Worm (Caenorhabditis elegans) whole organism, L3 larva: ENCODE measurements around the gene T24B8.7.

ENCODE experiments used
- aly-2 ChIP-seq: fragments of 150-350 bp; optimal IDR thresholded peaks from 2 replicates; lab custom pipeline; 2014; ENCODE audit warnings: missing biosample characterization, missing genetic modification characterization
- ama-1 ChIP-seq: fragments of 150-350 bp; optimal IDR thresholded peaks from 2 replicates; lab custom pipeline; 2018
- egl-27 ChIP-seq: sonication (generic microtip); optimal IDR thresholded peaks from 4 replicates; lab custom pipeline; 2017; ENCODE audit warnings: missing biosample characterization, missing genetic modification reagents, missing genetic modification characterization
- egl-5 ChIP-seq: fragments of 150-350 bp; optimal IDR thresholded peaks from 2 replicates; lab custom pipeline; 2017; ENCODE audit warnings: missing biosample characterization, missing genetic modification reagents, missing genetic modification characterization, inconsistent platforms
- elt-2 ChIP-seq: sonication (generic microtip); optimal IDR thresholded peaks from 2 replicates; lab custom pipeline; 2016; ENCODE audit warnings: missing genetic modification reagents, mild to moderate bottlenecking, missing genetic modification characterization, missing compliant biosample characterization
- elt-3 ChIP-seq, 3 experiments: fragments of 150-350 bp in 1 of 3; sonication (generic microtip) in 2 of 3; optimal IDR thresholded peaks; 2 replicates in 2 of 3; 4 replicates in 1 of 3; lab custom pipeline; 2014 to 2017; ENCODE audit warnings: missing biosample characterization in 3 of 3, missing genetic modification characterization in 3 of 3
- fkh-10 ChIP-seq: sonication (generic microtip); optimal IDR thresholded peaks from 2 replicates; lab custom pipeline; 2017; ENCODE audit warnings: missing biosample characterization, missing genetic modification reagents, missing genetic modification characterization
- nhr-11 ChIP-seq: fragments of 150-350 bp; optimal IDR thresholded peaks from 2 replicates; lab custom pipeline; 2014; ENCODE audit warnings: missing biosample characterization, missing genetic modification characterization
- nhr-25 ChIP-seq: sonication (generic microtip); optimal IDR thresholded peaks from 2 replicates; lab custom pipeline; 2017; ENCODE audit warnings: missing biosample characterization, missing genetic modification characterization
- nhr-76 ChIP-seq: fragments of 150-350 bp; sonication (generic microtip); optimal IDR thresholded peaks from 5 replicates; lab custom pipeline; 2014; ENCODE audit warnings: missing biosample characterization, missing genetic modification characterization
- pqm-1 ChIP-seq: fragments of 150-350 bp; optimal IDR thresholded peaks from 2 replicates; lab custom pipeline; 2017; ENCODE audit warnings: missing biosample characterization, missing genetic modification characterization, inconsistent platforms
- unc-62 ChIP-seq: fragments of 150-350 bp; sonication (generic microtip); optimal IDR thresholded peaks from 4 replicates; lab custom pipeline; 2014; ENCODE audit warnings: missing biosample characterization, missing genetic modification reagents, missing genetic modification characterization
- zag-1 ChIP-seq: fragments of 150-350 bp; optimal IDR thresholded peaks from 2 replicates; lab custom pipeline; 2014; ENCODE audit warnings: missing biosample characterization, missing genetic modification characterization
- ztf-4 ChIP-seq: fragments of 150-350 bp; optimal IDR thresholded peaks from 2 replicates; lab custom pipeline; 2014; ENCODE audit warnings: missing biosample characterization, missing genetic modification characterization

DNA sequence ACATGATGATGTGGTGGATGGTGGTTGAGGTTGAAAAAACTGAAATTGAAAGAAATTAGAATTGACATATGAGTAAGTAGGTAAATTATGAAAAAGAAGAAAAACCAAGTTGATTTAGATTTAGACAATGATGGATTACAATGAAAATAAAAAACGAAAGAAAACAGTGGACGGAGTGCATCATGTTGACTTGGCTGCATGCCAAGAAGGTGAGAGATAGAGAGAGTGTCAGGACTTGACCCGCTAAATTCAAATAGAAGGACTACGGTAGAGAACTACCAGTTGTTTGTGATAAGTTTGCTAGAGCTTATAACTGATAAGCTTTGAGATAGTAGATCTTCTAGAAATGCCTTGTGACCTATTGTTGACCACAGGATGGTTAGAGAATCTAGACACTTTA lies 7.6 kb upstream of the T24B8.7 start, which contains the start of gene T24B8.3:
- TF ChIP-seq unc-62, result no peak
- no peak for TF ChIP-seq nhr-76 (tag; lab: Kevin White, UChicago)
- TF ChIP-seq elt-3 (tag; optimal IDR thresholded peaks at IDR 0.05; lab: Kevin White, UChicago), result no peak
- no peak for TF ChIP-seq egl-5 (tag; lab: Kevin White, UChicago)
- no peak for TF ChIP-seq nhr-25 (tag; lab: Kevin White, UChicago)
- TF ChIP-seq pqm-1 (tag; lab: Kevin White, UChicago), result no peak
- no peak for TF ChIP-seq zag-1 (tag; lab: Kevin White, UChicago)
- TF ChIP-seq ama-1 (lab: Kevin White, UChicago), result no peak
- no peak for TF ChIP-seq ztf-4 (tag; lab: Kevin White, UChicago)
- no peak for TF ChIP-seq fkh-10 (GFP tag; lab: Kevin White, UChicago)
- TF ChIP-seq elt-2 (tag; lab: Kevin White, UChicago), result no peak
- no peak for TF ChIP-seq nhr-11 (tag; lab: Kevin White, UChicago)
- no peak for TF ChIP-seq aly-2 (tag; lab: Kevin White, UChicago)
- TF ChIP-seq egl-27 (tag; lab: Kevin White, UChicago), result no peak
